Fruit fly (Drosophila melanogaster) whole organism, embryonic: ENCODE results near the gene Cad99C.

Source experiments
- CG10209 ChIP-seq: fragments of 200-800 bp; sonication (Bioruptor generic); optimal IDR thresholded peaks from 3 replicates; lab custom pipeline; 2017; ENCODE audit warnings: missing biosample characterization, mild to moderate bottlenecking, missing genetic modification characterization, missing genetic modification reagents
- CG10565 ChIP-seq: fragments of 200-800 bp; sonication (Bioruptor generic); optimal IDR thresholded peaks from 3 replicates; lab custom pipeline; 2016; ENCODE audit warnings: missing biosample characterization, mild to moderate bottlenecking, missing genetic modification characterization
- CG10654 ChIP-seq: fragments of 200-800 bp; sonication (Bioruptor generic); optimal IDR thresholded peaks from 2 replicates; lab custom pipeline; 2016; ENCODE audit warnings: missing biosample characterization, missing genetic modification characterization
- CG10979 ChIP-seq: fragments of 200-800 bp; sonication (Bioruptor generic); optimal IDR thresholded peaks from 2 replicates; lab custom pipeline; 2018; ENCODE audit warnings: missing biosample characterization, mild to moderate bottlenecking, missing genetic modification characterization, moderate library complexity
- CG14860 ChIP-seq: fragments of 200-800 bp; sonication (Bioruptor generic); IDR thresholded peaks from 3 replicates; pipeline ENCODE4 v1.3.6; 2022; ENCODE audit warnings: missing biosample characterization, missing genetic modification characterization; ENCODE audit not compliant: partially characterized antibody
- CG15479 ChIP-seq: fragments of 200-800 bp; sonication (Bioruptor generic); optimal IDR thresholded peaks from 3 replicates; lab custom pipeline; 2019; ENCODE audit warnings: missing biosample characterization, mild to moderate bottlenecking, missing genetic modification characterization, moderate library complexity
- CG17359 ChIP-seq: fragments of 200-800 bp; sonication (Bioruptor generic); optimal IDR thresholded peaks from 3 replicates; lab custom pipeline; 2018; ENCODE audit warnings: missing biosample characterization, mild to moderate bottlenecking, missing genetic modification characterization, moderate library complexity
- CG17385 ChIP-seq: fragments of 200-800 bp; sonication (Bioruptor generic); optimal IDR thresholded peaks from 3 replicates; lab custom pipeline; 2018; ENCODE audit warnings: missing biosample characterization, mild to moderate bottlenecking, missing genetic modification characterization
- CG17829 ChIP-seq: fragments of 200-800 bp; optimal IDR thresholded peaks from 2 replicates; lab custom pipeline; 2019; ENCODE audit warnings: missing biosample characterization, mild to moderate bottlenecking, missing genetic modification characterization, moderate library complexity
- CG1792 ChIP-seq: fragments of 200-800 bp; sonication (Bioruptor generic); optimal IDR thresholded peaks from 2 replicates; lab custom pipeline; 2016; ENCODE audit warnings: missing biosample characterization, missing genetic modification characterization
- CG18476 ChIP-seq: fragments of 200-800 bp; sonication (Bioruptor generic); optimal IDR thresholded peaks from 2 replicates; lab custom pipeline; 2016; ENCODE audit warnings: missing biosample characterization, mild to moderate bottlenecking, missing genetic modification characterization
- CG2116 ChIP-seq: fragments of 200-800 bp; sonication (Bioruptor generic); optimal IDR thresholded peaks from 3 replicates; lab custom pipeline; 2018; ENCODE audit warnings: missing biosample characterization, mild to moderate bottlenecking, missing genetic modification characterization
- CG2120 ChIP-seq: fragments of 200-800 bp; sonication (Bioruptor generic); optimal IDR thresholded peaks from 3 replicates; lab custom pipeline; 2016; ENCODE audit warnings: missing biosample characterization, missing genetic modification characterization
- CG2129 ChIP-seq: fragments of 200-800 bp; sonication (Bioruptor generic); IDR thresholded peaks from 2 replicates; pipeline ENCODE4 v1.3.6; 2022; ENCODE audit warnings: missing biosample characterization, missing genetic modification characterization; ENCODE audit not compliant: partially characterized antibody
- CG30020 ChIP-seq: fragments of 200-800 bp; optimal IDR thresholded peaks from 2 replicates; lab custom pipeline; 2019; ENCODE audit warnings: missing biosample characterization, mild to moderate bottlenecking, missing genetic modification characterization, moderate library complexity
- CG32767 ChIP-seq: fragments of 200-800 bp; sonication (Bioruptor generic); IDR thresholded peaks from 2 replicates; pipeline ENCODE4 v1.3.6; 2022; ENCODE audit warnings: missing biosample characterization, missing genetic modification characterization
- CG34422 ChIP-seq: fragments of 200-800 bp; sonication (Bioruptor generic); IDR thresholded peaks from 3 replicates; pipeline ENCODE4 v1.3.6; 2022; ENCODE audit warnings: missing biosample characterization, missing genetic modification characterization
- CG3838 ChIP-seq: fragments of 200-800 bp; sonication (Bioruptor generic); optimal IDR thresholded peaks from 3 replicates; lab custom pipeline; 2016; ENCODE audit warnings: missing biosample characterization, missing genetic modification characterization
- CG4282 ChIP-seq: fragments of 200-800 bp; sonication (Bioruptor generic); optimal IDR thresholded peaks from 2 replicates; lab custom pipeline; 2016; ENCODE audit warnings: missing biosample characterization, missing genetic modification characterization
- CG6813 ChIP-seq: fragments of 200-800 bp; sonication (Bioruptor generic); optimal IDR thresholded peaks from 2 replicates; lab custom pipeline; 2017; ENCODE audit warnings: missing biosample characterization, missing genetic modification characterization, mild to moderate bottlenecking, moderate library complexity, missing genetic modification reagents
- CG7963 ChIP-seq: fragments of 200-800 bp; sonication (Bioruptor generic); IDR thresholded peaks from 3 replicates; pipeline ENCODE4 v1.3.6; 2022; ENCODE audit warnings: missing biosample characterization, missing genetic modification characterization; ENCODE audit not compliant: partially characterized antibody
- CG8359 ChIP-seq: fragments of 200-800 bp; sonication (Bioruptor generic); optimal IDR thresholded peaks from 2 replicates; lab custom pipeline; 2017; ENCODE audit warnings: missing biosample characterization, mild to moderate bottlenecking, missing genetic modification characterization, borderline replicate concordance
- CG9932 ChIP-seq: fragments of 200-800 bp; sonication (Bioruptor generic); IDR thresholded peaks from 2 replicates; pipeline ENCODE4 v1.3.6; 2022; ENCODE audit warnings: missing biosample characterization, missing genetic modification characterization
- D19B ChIP-seq: fragments of 200-800 bp; sonication (Bioruptor generic); optimal IDR thresholded peaks from 2 replicates; lab custom pipeline; 2017; ENCODE audit warnings: missing biosample characterization, mild to moderate bottlenecking, missing genetic modification characterization
- Dip3 ChIP-seq: fragments of 200-800 bp; sonication (Bioruptor generic); optimal IDR thresholded peaks from 3 replicates; lab custom pipeline; 2016; ENCODE audit warnings: missing biosample characterization, missing genetic modification characterization
- Doc2 ChIP-seq: fragments of 200-800 bp; sonication (Bioruptor generic); IDR thresholded peaks from 2 replicates; pipeline ENCODE4 v1.3.6; 2022; ENCODE audit warnings: missing biosample characterization, missing genetic modification characterization
- Doc3 ChIP-seq: fragments of 200-800 bp; sonication (Bioruptor generic); IDR thresholded peaks from 3 replicates; pipeline ENCODE4 v1.3.6; 2022; ENCODE audit warnings: missing biosample characterization, missing genetic modification characterization; ENCODE audit not compliant: partially characterized antibody
- Fer2 ChIP-seq: fragments of 200-800 bp; sonication (Bioruptor generic); optimal IDR thresholded peaks from 2 replicates; lab custom pipeline; 2018; ENCODE audit warnings: missing biosample characterization, mild to moderate bottlenecking, missing genetic modification characterization, moderate library complexity
- H15 ChIP-seq: fragments of 200-800 bp; sonication (Bioruptor generic); IDR thresholded peaks from 3 replicates; pipeline ENCODE4 v1.3.6; 2022; ENCODE audit warnings: missing biosample characterization, missing genetic modification characterization
- HLH3B ChIP-seq: fragments of 200-800 bp; sonication (Bioruptor generic); IDR thresholded peaks from 2 replicates; pipeline ENCODE4 v1.3.6; 2022; ENCODE audit warnings: missing biosample characterization, missing genetic modification characterization
- Nf-YC ChIP-seq: fragments of 200-800 bp; optimal IDR thresholded peaks from 3 replicates; lab custom pipeline; 2019; ENCODE audit warnings: missing biosample characterization, mild to moderate bottlenecking, missing genetic modification characterization, moderate library complexity
- Spps ChIP-seq: fragments of 200-800 bp; sonication (Bioruptor generic); optimal IDR thresholded peaks from 2 replicates; lab custom pipeline; 2018; ENCODE audit warnings: missing biosample characterization, mild to moderate bottlenecking, missing genetic modification characterization
- TFAM ChIP-seq: fragments of 200-800 bp; sonication (Bioruptor generic); optimal IDR thresholded peaks from 2 replicates; lab custom pipeline; 2017; ENCODE audit warnings: missing biosample characterization, missing genetic modification characterization, inconsistent platforms
- ase ChIP-seq: fragments of 200-800 bp; sonication (Bioruptor generic); IDR thresholded peaks from 3 replicates; pipeline ENCODE4 v1.3.6; 2022; ENCODE audit warnings: missing biosample characterization, missing genetic modification characterization
- br ChIP-seq: fragments of >200 bp; optimal IDR thresholded peaks from 2 replicates; lab custom pipeline; 2017
- caup ChIP-seq: fragments of 200-800 bp; sonication (Bioruptor generic); optimal IDR thresholded peaks from 3 replicates; lab custom pipeline; 2017; ENCODE audit warnings: missing biosample characterization, mild to moderate bottlenecking, missing genetic modification characterization, moderate library complexity; ENCODE audit not compliant: severe bottlenecking
- fru ChIP-seq: fragments of >200 bp; optimal IDR thresholded peaks from 2 replicates; lab custom pipeline; 2017
- ftz-f1 ChIP-seq: fragments of 200-800 bp; sonication (Bioruptor generic); optimal IDR thresholded peaks from 2 replicates; lab custom pipeline; 2016; ENCODE audit warnings: missing biosample characterization, missing genetic modification characterization
- grn ChIP-seq: fragments of 200-800 bp; sonication (Bioruptor generic); optimal IDR thresholded peaks from 3 replicates; lab custom pipeline; 2017; ENCODE audit warnings: missing biosample characterization, missing genetic modification characterization
- kay ChIP-seq: fragments of 200-800 bp; sonication (Bioruptor generic); optimal IDR thresholded peaks from 2 replicates; lab custom pipeline; 2016; ENCODE audit warnings: missing biosample characterization, missing genetic modification characterization
- klu ChIP-seq: fragments of 200-800 bp; sonication (Bioruptor generic); IDR thresholded peaks from 2 replicates; pipeline ENCODE4 v1.3.6; 2022; ENCODE audit warnings: missing biosample characterization, missing genetic modification characterization
- lbe ChIP-seq: fragments of 200-800 bp; sonication (Bioruptor generic); optimal IDR thresholded peaks from 2 replicates; lab custom pipeline; 2016; ENCODE audit warnings: missing biosample characterization, mild to moderate bottlenecking, missing genetic modification characterization
- mam ChIP-seq: fragments of 200-800 bp; sonication (Bioruptor generic); optimal IDR thresholded peaks from 3 replicates; lab custom pipeline; 2016; ENCODE audit warnings: missing biosample characterization, missing genetic modification characterization
- pros ChIP-seq: fragments of 200-800 bp; sonication (Bioruptor generic); optimal IDR thresholded peaks from 3 replicates; lab custom pipeline; 2019; ENCODE audit warnings: missing biosample characterization, mild to moderate bottlenecking, missing genetic modification characterization, moderate library complexity
- scrt ChIP-seq: fragments of 200-800 bp; sonication (Bioruptor generic); optimal IDR thresholded peaks from 2 replicates; lab custom pipeline; 2018; ENCODE audit warnings: missing biosample characterization, mild to moderate bottlenecking, missing genetic modification characterization, moderate library complexity
- sisA ChIP-seq: fragments of 200-800 bp; sonication (Bioruptor generic); IDR thresholded peaks from 2 replicates; pipeline ENCODE4 v1.3.6; 2022; ENCODE audit warnings: missing biosample characterization, missing genetic modification characterization
- sr ChIP-seq: fragments of 200-800 bp; sonication (Bioruptor generic); IDR thresholded peaks from 3 replicates; pipeline ENCODE4 v1.3.6; 2022; ENCODE audit warnings: missing biosample characterization, missing genetic modification characterization
- unc-4 ChIP-seq: fragments of 200-800 bp; sonication (Bioruptor generic); IDR thresholded peaks from 2 replicates; pipeline ENCODE4 v1.3.6; 2022; ENCODE audit warnings: missing biosample characterization, missing genetic modification characterization; ENCODE audit not compliant: partially characterized antibody
- unpg ChIP-seq: fragments of 200-800 bp; sonication (Bioruptor generic); optimal IDR thresholded peaks from 3 replicates; lab custom pipeline; 2018; ENCODE audit warnings: missing biosample characterization, mild to moderate bottlenecking, missing genetic modification characterization, moderate library complexity

The Cad99C gene

dm6 chr3R:29798966-29799680, 42.3 kb upstream of the Cad99C start, which contains the start of the genes Rnb and Drice (continued):
- TF ChIP-seq TFAM (GFP tag; lab: Kevin White, UChicago) = no peak
- no peak for TF ChIP-seq br (lab: Kevin White, UChicago)
- TF ChIP-seq pros (GFP tag; lab: Kevin White, UChicago) = no peak
- peak; percentile 28 for TF ChIP-seq CG6813
- peak; percentile 17 for TF ChIP-seq caup
- TF ChIP-seq CG9932 (GFP tag; lab: Robert Waterston, UW) = peak; percentile 72
- TF ChIP-seq grn = no peak
- peak; percentile 51 for TF ChIP-seq CG17359 (tag; lab: Kevin White, UChicago)
- TF ChIP-seq kay (GFP tag; lab: Kevin White, UChicago) = peak; percentile 83
- peak; percentile 76 for TF ChIP-seq lbe
- no peak for TF ChIP-seq HLH3B (GFP tag; lab: Robert Waterston, UW)
- no peak for TF ChIP-seq CG15479 (GFP tag; lab: Kevin White, UChicago)
- TF ChIP-seq sisA (GFP tag; lab: Robert Waterston, UW) = peak; percentile 13; the same call in 1 of the 2 replicates
- no peak for TF ChIP-seq CG18476 (GFP tag; lab: Kevin White, UChicago)
- TF ChIP-seq CG1792 (GFP tag; lab: Kevin White, UChicago) = no peak
- TF ChIP-seq CG17829 (tag; lab: Kevin White, UChicago) = peak; percentile 68
- no peak for TF ChIP-seq unpg (GFP tag; lab: Kevin White, UChicago)
- no peak for TF ChIP-seq ftz-f1
- TF ChIP-seq CG10654 = peak; percentile 19
- 0 out of 3 replicates have a peak, but pooled peaks have one; percentile 45 for TF ChIP-seq CG7963 (GFP tag; lab: Robert Waterston, UW)
- TF ChIP-seq Fer2 (tag; lab: Kevin White, UChicago) = peak; percentile 12
- 0 out of 2 replicates have a peak, but pooled peaks have one; percentile 30 for TF ChIP-seq CG32767 (GFP tag; lab: Robert Waterston, UW)
- TF ChIP-seq CG4282 = no peak
- peak; percentile 55 for TF ChIP-seq CG2120
- TF ChIP-seq CG2116 (GFP tag; lab: Kevin White, UChicago) = peak; percentile 58
- peak; percentile 2 for TF ChIP-seq CG8359 (GFP tag; lab: Kevin White, UChicago)
- TF ChIP-seq D19B (GFP tag; lab: Kevin White, UChicago) = no peak
- no peak for TF ChIP-seq Dip3
- TF ChIP-seq Nf-YC (tag; lab: Kevin White, UChicago) = no peak
- no peak for TF ChIP-seq klu (GFP tag; lab: Robert Waterston, UW)
- peak; percentile 78 for TF ChIP-seq CG10979
- no peak for TF ChIP-seq CG17385 (GFP tag; lab: Kevin White, UChicago)
- no peak for TF ChIP-seq mam
- peak; percentile 75 for TF ChIP-seq unc-4
- 0 out of 3 replicates have a peak, but pooled peaks have one; percentile 32 for TF ChIP-seq ase (GFP tag; lab: Robert Waterston, UW)
- TF ChIP-seq CG10565 (GFP tag; lab: Kevin White, UChicago) = no peak
- TF ChIP-seq scrt = no peak
- no peak for TF ChIP-seq sr (GFP tag; lab: Robert Waterston, UW)
- TF ChIP-seq CG14860 (GFP tag; lab: Robert Waterston, UW) = no peak; the same call in 2 of the 3 replicates
- peak; percentile 63 for TF ChIP-seq CG2129 (GFP tag; lab: Robert Waterston, UW)
- TF ChIP-seq CG10209 = peak; percentile 48
- no peak for TF ChIP-seq Doc2 (GFP tag; lab: Robert Waterston, UW)
- no peak for TF ChIP-seq CG34422 (GFP tag; lab: Robert Waterston, UW)
- TF ChIP-seq H15 = no peak
- TF ChIP-seq CG30020 (tag; lab: Kevin White, UChicago) = no peak
- no peak for TF ChIP-seq CG3838
- peak; percentile 26 for TF ChIP-seq Spps (tag; lab: Kevin White, UChicago)
- TF ChIP-seq Doc3 (GFP tag; lab: Robert Waterston, UW) = peak; percentile 72
- no peak for TF ChIP-seq fru (lab: Kevin White, UChicago)
